Fruit fly (Drosophila melanogaster): Measurements from ENCODE around the gene APC4.

dm6 chrX:9122492-9122891, 39.8 kb downstream of the APC4 start:
- TF ChIP-seq rn (GFP tag; IDR thresholded peaks at IDR 0.05) (no peak), Pif1B (GFP tag; optimal IDR thresholded peaks at IDR 0.05) (no peak), EcR (GFP tag; optimal IDR thresholded peaks at IDR 0.05) (no peak), CG17806 (tag; optimal IDR thresholded peaks at IDR 0.05) (no peak)
